Worm (Caenorhabditis elegans) whole organism, young adult: Measurements from ENCODE around the gene M03B6.3.

Experiments used
- egl-44 ChIP-seq: fragments of 200-800 bp; sonication (Bioruptor generic); IDR thresholded peaks from 2 replicates; pipeline ENCODE4 v1.3.6; 2022; ENCODE audit warnings: missing genetic modification reagents, missing genetic modification characterization, missing compliant biosample characterization
- pbrm-1 ChIP-seq: fragments of 200-800 bp; sonication (Bioruptor generic); IDR thresholded peaks from 2 replicates; pipeline ENCODE4 v1.3.6; 2022; ENCODE audit warnings: missing genetic modification reagents, missing genetic modification characterization, missing compliant biosample characterization

DNA sequence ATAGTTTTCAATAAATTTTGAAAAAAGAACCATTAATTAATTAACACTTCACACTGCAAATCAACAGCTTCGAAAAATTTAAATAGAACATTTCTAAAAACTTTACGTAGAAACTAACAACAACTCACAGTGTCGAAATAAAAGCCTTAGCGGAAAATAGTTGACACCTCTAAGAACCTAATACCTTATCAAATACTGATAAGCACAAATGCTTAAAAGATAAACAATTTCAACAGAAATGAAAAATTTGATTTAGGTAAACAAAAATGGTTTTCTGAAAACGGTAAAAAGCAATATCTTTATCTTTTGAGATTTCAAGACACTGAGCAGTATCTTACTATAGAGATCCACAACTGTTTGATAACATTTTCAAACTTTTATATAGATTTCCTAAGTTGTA, 12.8 kb upstream of the M03B6.3 start:
- TF ChIP-seq egl-44 (GFP tag; lab: Robert Waterston, UW): no peak
- TF ChIP-seq pbrm-1 (GFP tag; lab: Robert Waterston, UW): no peak
